Fruit fly (Drosophila melanogaster) whole organism, prepupa: Measurements from ENCODE around the gene RpS4.

ENCODE experiments used
- CG10669 ChIP-seq: fragments of 200-800 bp; sonication (Bioruptor generic); optimal IDR thresholded peaks from 3 replicates; lab custom pipeline; 2018; ENCODE audit warnings: missing biosample characterization, mild to moderate bottlenecking, missing genetic modification characterization, moderate library complexity
- CG11294 ChIP-seq: fragments of 200-800 bp; sonication (Bioruptor generic); IDR thresholded peaks from 2 replicates; pipeline ENCODE4 v1.3.6; 2022; ENCODE audit warnings: missing biosample characterization, missing genetic modification characterization
- CG11902 ChIP-seq: fragments of 200-800 bp; sonication (Bioruptor generic); optimal IDR thresholded peaks from 3 replicates; lab custom pipeline; 2016; ENCODE audit warnings: missing biosample characterization, missing genetic modification characterization
- CG15336 ChIP-seq: fragments of 200-800 bp; sonication (Bioruptor generic); IDR thresholded peaks from 2 replicates; pipeline ENCODE4 v1.3.6; 2022; ENCODE audit warnings: missing biosample characterization, missing genetic modification characterization
- CG31627 ChIP-seq: fragments of 200-800 bp; sonication (Bioruptor generic); optimal IDR thresholded peaks from 3 replicates; lab custom pipeline; 2016; ENCODE audit warnings: missing biosample characterization, missing genetic modification characterization
- CG32006 ChIP-seq: fragments of 200-800 bp; sonication (Bioruptor generic); optimal IDR thresholded peaks from 3 replicates; lab custom pipeline; 2017; ENCODE audit warnings: missing biosample characterization, mild to moderate bottlenecking, missing genetic modification characterization
- CG34406 ChIP-seq: fragments of 200-800 bp; sonication (Bioruptor generic); optimal IDR thresholded peaks from 3 replicates; lab custom pipeline; 2016; ENCODE audit warnings: missing biosample characterization, missing genetic modification characterization
- CG3919 ChIP-seq: fragments of 200-800 bp; sonication (Bioruptor generic); optimal IDR thresholded peaks from 3 replicates; lab custom pipeline; 2016; ENCODE audit warnings: missing biosample characterization, missing genetic modification characterization
- CG4318 ChIP-seq: fragments of 200-800 bp; sonication (Bioruptor generic); optimal IDR thresholded peaks from 3 replicates; lab custom pipeline; 2017; ENCODE audit warnings: missing biosample characterization, mild to moderate bottlenecking, missing genetic modification characterization
- CG6792 ChIP-seq: fragments of 200-800 bp; sonication (Bioruptor generic); optimal IDR thresholded peaks from 3 replicates; lab custom pipeline; 2016; ENCODE audit warnings: missing biosample characterization, missing genetic modification characterization
- CG6808 ChIP-seq: fragments of 200-800 bp; sonication (Bioruptor generic); optimal IDR thresholded peaks from 3 replicates; lab custom pipeline; 2017; ENCODE audit warnings: missing biosample characterization, missing genetic modification characterization, mild to moderate bottlenecking, moderate library complexity, missing genetic modification reagents
- CG6854 ChIP-seq: fragments of 200-800 bp; sonication (Bioruptor generic); optimal IDR thresholded peaks from 2 replicates; lab custom pipeline; 2017; ENCODE audit warnings: missing biosample characterization, mild to moderate bottlenecking, missing genetic modification characterization
- CG7368 ChIP-seq: fragments of 200-800 bp; sonication (Bioruptor generic); optimal IDR thresholded peaks from 3 replicates; lab custom pipeline; 2016; ENCODE audit warnings: missing biosample characterization, missing genetic modification characterization
- CG8119 ChIP-seq: fragments of 200-800 bp; sonication (Bioruptor generic); IDR thresholded peaks from 3 replicates; pipeline ENCODE4 v1.3.6; 2022; ENCODE audit warnings: missing biosample characterization, missing genetic modification characterization
- CG9139 ChIP-seq: fragments of 200-800 bp; sonication (Bioruptor generic); optimal IDR thresholded peaks from 3 replicates; lab custom pipeline; 2017; ENCODE audit warnings: missing biosample characterization, mild to moderate bottlenecking, missing genetic modification characterization
- Eip75B ChIP-seq: fragments of 200-800 bp; sonication (Bioruptor generic); optimal IDR thresholded peaks from 3 replicates; lab custom pipeline; 2016; ENCODE audit warnings: missing biosample characterization, missing genetic modification characterization
- Eip78C ChIP-seq: fragments of 200-800 bp; sonication (Bioruptor generic); peaks from one replicate; lab custom pipeline; 2016; ENCODE audit warnings: missing biosample characterization, missing genetic modification characterization
- Eip93F ChIP-seq: fragments of 200-800 bp; sonication (Bioruptor generic); optimal IDR thresholded peaks from 2 replicates; lab custom pipeline; 2016; ENCODE audit warnings: missing biosample characterization, mild to moderate bottlenecking, missing genetic modification characterization
- Ets21C ChIP-seq: fragments of 200-800 bp; sonication (Bioruptor generic); optimal IDR thresholded peaks from 3 replicates; lab custom pipeline; 2016; ENCODE audit warnings: missing biosample characterization, missing genetic modification characterization
- Ets96B ChIP-seq: fragments of 200-800 bp; optimal IDR thresholded peaks from 2 replicates; lab custom pipeline; 2019; ENCODE audit warnings: missing biosample characterization, mild to moderate bottlenecking, missing genetic modification characterization, moderate library complexity
- Gug ChIP-seq: fragments of 200-800 bp; sonication (Bioruptor generic); IDR thresholded peaks from 2 replicates; pipeline ENCODE4 v1.3.6; 2022; ENCODE audit warnings: missing biosample characterization, missing genetic modification characterization
- Hr38 ChIP-seq: sonication (Bioruptor generic); optimal IDR thresholded peaks from 2 replicates; lab custom pipeline; 2016; ENCODE audit warnings: missing biosample characterization, missing genetic modification characterization
- Hr39 ChIP-seq: fragments of 200-800 bp; sonication (Bioruptor generic); optimal IDR thresholded peaks from 2 replicates; lab custom pipeline; 2016; ENCODE audit warnings: missing biosample characterization, missing genetic modification characterization
- Hr4 ChIP-seq: fragments of 200-800 bp; sonication (Bioruptor generic); optimal IDR thresholded peaks from 3 replicates; lab custom pipeline; 2016; ENCODE audit warnings: missing biosample characterization, missing genetic modification characterization
- Met ChIP-seq: fragments of 200-800 bp; sonication (Bioruptor generic); optimal IDR thresholded peaks from 3 replicates; lab custom pipeline; 2016; ENCODE audit warnings: missing biosample characterization, missing genetic modification characterization
- OdsH ChIP-seq: fragments of 200-800 bp; sonication (Bioruptor generic); optimal IDR thresholded peaks from 3 replicates; lab custom pipeline; 2016; ENCODE audit warnings: missing biosample characterization, missing genetic modification characterization
- Sox102F ChIP-seq: fragments of 200-800 bp; sonication (Bioruptor generic); optimal IDR thresholded peaks from 2 replicates; lab custom pipeline; 2016; ENCODE audit warnings: missing biosample characterization, mild to moderate bottlenecking, missing genetic modification characterization
- Sox14 ChIP-seq: fragments of 200-800 bp; sonication (Bioruptor generic); optimal IDR thresholded peaks from 3 replicates; lab custom pipeline; 2016; ENCODE audit warnings: missing biosample characterization, missing genetic modification characterization
- Sox15 ChIP-seq: fragments of 200-800 bp; sonication (Bioruptor generic); optimal IDR thresholded peaks from 3 replicates; lab custom pipeline; 2016; ENCODE audit warnings: missing biosample characterization, missing genetic modification characterization
- cyc ChIP-seq: fragments of 200-800 bp; sonication (Bioruptor generic); optimal IDR thresholded peaks from 3 replicates; lab custom pipeline; 2016; ENCODE audit warnings: missing biosample characterization, missing genetic modification characterization
- dsx ChIP-seq: fragments of 200-800 bp; optimal IDR thresholded peaks from 3 replicates; lab custom pipeline; 2019; ENCODE audit warnings: missing biosample characterization, mild to moderate bottlenecking, missing genetic modification characterization, moderate library complexity; ENCODE audit not compliant: poor library complexity, severe bottlenecking
- eg ChIP-seq: fragments of 200-800 bp; sonication (Bioruptor generic); IDR thresholded peaks from 3 replicates; pipeline ENCODE4 v1.3.6; 2022; ENCODE audit warnings: missing biosample characterization, missing genetic modification characterization
- esn ChIP-seq: fragments of 200-800 bp; sonication (Bioruptor generic); optimal IDR thresholded peaks from 2 replicates; lab custom pipeline; 2016; ENCODE audit warnings: missing biosample characterization, mild to moderate bottlenecking, missing genetic modification characterization, moderate library complexity
- fd59A ChIP-seq: fragments of 200-800 bp; sonication (Bioruptor generic); optimal IDR thresholded peaks from 2 replicates; lab custom pipeline; 2017; ENCODE audit warnings: missing biosample characterization, mild to moderate bottlenecking, missing genetic modification characterization, missing genetic modification reagents
- fd85E ChIP-seq: fragments of 200-800 bp; sonication (Bioruptor generic); optimal IDR thresholded peaks from 3 replicates; lab custom pipeline; 2016; ENCODE audit warnings: missing biosample characterization, missing genetic modification characterization
- fkh ChIP-seq: fragments of 200-800 bp; sonication (Bioruptor generic); optimal IDR thresholded peaks from 3 replicates; lab custom pipeline; 2017; ENCODE audit warnings: missing biosample characterization, mild to moderate bottlenecking, missing genetic modification characterization, moderate library complexity
- lz ChIP-seq: fragments of 200-800 bp; sonication (Bioruptor generic); optimal IDR thresholded peaks from 3 replicates; lab custom pipeline; 2016; ENCODE audit warnings: missing biosample characterization, missing genetic modification characterization
- net ChIP-seq: fragments of 200-800 bp; sonication (Bioruptor generic); optimal IDR thresholded peaks from 3 replicates; lab custom pipeline; 2016; ENCODE audit warnings: missing biosample characterization, missing genetic modification characterization
- salr ChIP-seq, 2 experiments: fragments of 200-800 bp; sonication (Bioruptor generic); optimal IDR thresholded peaks; 3 replicates each; lab custom pipeline; 2016 to 2018; ENCODE audit warnings: missing biosample characterization in 2 of 2, missing genetic modification characterization in 2 of 2, mild to moderate bottlenecking in 1 of 2
- spab ChIP-seq: fragments of 200-800 bp; sonication (Bioruptor generic); optimal IDR thresholded peaks from 2 replicates; lab custom pipeline; 2017; ENCODE audit warnings: missing biosample characterization, mild to moderate bottlenecking, missing genetic modification characterization, missing genetic modification reagents
- svp ChIP-seq: fragments of 200-800 bp; sonication (Bioruptor generic); peaks from one replicate; lab custom pipeline; 2016; ENCODE audit warnings: missing biosample characterization, missing genetic modification characterization

Gene RpS4

dm6 chr3L:13006490-13006889, 35.1 kb upstream of the RpS4 start, which contains the start of gene CG11263 (continued):
- TF ChIP-seq Sox14 (peak; percentile 31), Hr38 (no peak), CG4318 (GFP tag; lab: Kevin White, UChicago) (peak; percentile 4), CG6854 (GFP tag; lab: Kevin White, UChicago) (no peak)

- peak; percentile 8 for TF ChIP-seq Eip78C (GFP tag; lab: Kevin White, UChicago)
- TF ChIP-seq OdsH, result peak; percentile 7
- no peak for TF ChIP-seq dsx
These were observed 33.6 kb upstream of the RpS4 start for dm6 chr3L:13007946-13008462.

dm6 chr3L:13011511-13011910, 30.0 kb upstream of the RpS4 start, which contains the start of gene Cul6:
Gene Cul6 (minus strand): TSS chr3L:13011685.
- TF ChIP-seq CG6792 (GFP tag; lab: Kevin White, UChicago) (no peak), Eip78C (GFP tag; lab: Kevin White, UChicago) (peak; percentile 61), cyc (GFP tag; lab: Kevin White, UChicago) (peak; percentile 5), CG11294 (GFP tag; lab: Robert Waterston, UW) (no peak), Sox14 (no peak), eg (GFP tag; lab: Robert Waterston, UW) (no peak), Gug (GFP tag; lab: Robert Waterston, UW) (no peak), Sox102F (no peak), esn (peak; percentile 13), CG9139 (GFP tag; lab: Kevin White, UChicago) (no peak), CG6808 (GFP tag; lab: Kevin White, UChicago) (no peak)

- TF ChIP-seq Eip75B (GFP tag; lab: Kevin White, UChicago) (no peak), cyc (GFP tag; lab: Kevin White, UChicago) (no peak), svp (peak; percentile 67)
These were observed 26.9 kb upstream of the RpS4 start for dm6 chr3L:13014693-13015092.

dm6 chr3L:13015195-13015822, 26.2 kb upstream of the RpS4 start, which contains the start of gene MICAL-like:
Gene MICAL-like (minus strand): TSS chr3L:13015332.
- TF ChIP-seq svp (peak; percentile 44), Sox15 (no peak), spab (GFP tag; lab: Kevin White, UChicago) (no peak), Gug (GFP tag; lab: Robert Waterston, UW) (no peak), fkh (peak; percentile 70), CG11294 (GFP tag; lab: Robert Waterston, UW) (no peak), Eip75B (GFP tag; lab: Kevin White, UChicago) (no peak), CG3919 (GFP tag; lab: Kevin White, UChicago) (peak; percentile 38), esn (peak; percentile 6), Sox14 (peak; percentile 28), CG6792 (GFP tag; lab: Kevin White, UChicago) (no peak), Hr39 (GFP tag; lab: Kevin White, UChicago) (peak; percentile 57), CG7368 (no peak), Ets21C (peak; percentile 33), Sox102F (no peak), Eip93F (GFP tag; lab: Kevin White, UChicago) (no peak), CG4318 (GFP tag; lab: Kevin White, UChicago) (no peak), CG15336 (GFP tag; lab: Robert Waterston, UW) (no peak), Hr4 (GFP tag; lab: Kevin White, UChicago) (no peak), net (GFP tag; lab: Kevin White, UChicago) (no peak), CG10669 (GFP tag; lab: Kevin White, UChicago) (no peak), dsx (no peak), Met (GFP tag; lab: Kevin White, UChicago) (no peak), CG31627 (GFP tag; lab: Kevin White, UChicago) (peak; percentile 56), salr (GFP tag; optimal IDR thresholded peaks at IDR 0.05; lab: Kevin White, UChicago) (no peak), CG32006 (GFP tag; lab: Kevin White, UChicago) (no peak), CG11902 (GFP tag; lab: Kevin White, UChicago) (no peak), lz (GFP tag; lab: Kevin White, UChicago) (peak; percentile 24), OdsH (peak; percentile 28), Eip78C (GFP tag; lab: Kevin White, UChicago) (peak; percentile 52), Ets96B (tag; lab: Kevin White, UChicago) (peak; percentile 19), CG9139 (GFP tag; lab: Kevin White, UChicago) (no peak), fd59A (no peak), fd85E (no peak), CG34406 (no peak), CG8119 (no peak)
